Fruit fly (Drosophila melanogaster) whole organism, wandering third instar larva: ENCODE data around the gene CG5149.

Source experiments
- HLH106 ChIP-seq: fragments of 200-800 bp; optimal IDR thresholded peaks from 3 replicates; lab custom pipeline; 2019; ENCODE audit warnings: missing biosample characterization, mild to moderate bottlenecking, missing genetic modification characterization, moderate library complexity
- Hnf4 ChIP-seq: fragments of 200-800 bp; sonication (Bioruptor generic); optimal IDR thresholded peaks from 2 replicates; lab custom pipeline; 2016; ENCODE audit warnings: missing biosample characterization, mild to moderate bottlenecking, missing genetic modification characterization
- br ChIP-seq: fragments of 200-800 bp; sonication (Bioruptor generic); optimal IDR thresholded peaks from 2 replicates; lab custom pipeline; 2016; ENCODE audit warnings: missing biosample characterization, missing genetic modification characterization
- fru ChIP-seq: fragments of 200-800 bp; sonication (Bioruptor generic); optimal IDR thresholded peaks from 3 replicates; lab custom pipeline; 2016; ENCODE audit warnings: missing biosample characterization, mild to moderate bottlenecking, missing genetic modification characterization
- h ChIP-seq: fragments of 200-800 bp; sonication (Bioruptor generic); optimal IDR thresholded peaks from 3 replicates; lab custom pipeline; 2016; ENCODE audit warnings: missing biosample characterization, mild to moderate bottlenecking, missing genetic modification characterization
- sv ChIP-seq: fragments of 200-800 bp; sonication (Bioruptor generic); optimal IDR thresholded peaks from 3 replicates; lab custom pipeline; 2016; ENCODE audit warnings: missing biosample characterization, missing genetic modification characterization
- tai ChIP-seq: sonication (Bioruptor generic); optimal IDR thresholded peaks from 2 replicates; lab custom pipeline; 2016; ENCODE audit warnings: missing biosample characterization, missing genetic modification characterization
- woc ChIP-seq: sonication (Bioruptor generic); optimal IDR thresholded peaks from 2 replicates; lab custom pipeline; 2016; ENCODE audit warnings: missing biosample characterization, mild to moderate bottlenecking, missing genetic modification characterization

DNA sequence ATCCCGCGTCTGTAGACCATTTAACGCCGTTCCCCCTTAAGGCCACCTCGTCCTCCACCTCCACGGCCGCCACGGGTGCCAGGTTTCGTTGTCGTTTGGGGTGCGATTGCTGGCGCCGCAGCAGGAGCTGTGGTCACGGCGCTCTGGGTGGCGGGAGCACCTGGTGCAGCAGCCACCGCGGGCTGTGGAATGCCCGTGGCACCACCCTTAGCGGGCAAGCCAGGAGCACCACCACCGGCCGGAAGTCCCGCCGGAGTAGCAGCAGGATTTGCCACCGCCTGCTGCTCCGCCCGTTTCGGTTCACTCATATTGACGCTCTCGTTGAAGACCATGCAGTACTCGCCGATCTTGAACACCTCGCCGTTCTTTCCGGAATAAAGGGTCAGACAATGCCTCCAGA lies 21.0 kb upstream of the CG5149 start:
- TF ChIP-seq HLH106 (tag; lab: Kevin White, UChicago), result no peak
- no peak for TF ChIP-seq Hnf4 (GFP tag; lab: Kevin White, UChicago)
- TF ChIP-seq fru (GFP tag; lab: Kevin White, UChicago), result no peak
- no peak for TF ChIP-seq sv
- no peak for TF ChIP-seq tai (GFP tag; lab: Kevin White, UChicago)
- TF ChIP-seq br (GFP tag; lab: Kevin White, UChicago), result no peak
- no peak for TF ChIP-seq woc
- no peak for TF ChIP-seq h (GFP tag; lab: Kevin White, UChicago)
